Worm (Caenorhabditis elegans): ENCODE measurements around the gene rdy-2.
A peak's percentile ranks its signal among the peaks of the same experiment; 100 is the strongest.

The rdy-2 gene

DNA sequence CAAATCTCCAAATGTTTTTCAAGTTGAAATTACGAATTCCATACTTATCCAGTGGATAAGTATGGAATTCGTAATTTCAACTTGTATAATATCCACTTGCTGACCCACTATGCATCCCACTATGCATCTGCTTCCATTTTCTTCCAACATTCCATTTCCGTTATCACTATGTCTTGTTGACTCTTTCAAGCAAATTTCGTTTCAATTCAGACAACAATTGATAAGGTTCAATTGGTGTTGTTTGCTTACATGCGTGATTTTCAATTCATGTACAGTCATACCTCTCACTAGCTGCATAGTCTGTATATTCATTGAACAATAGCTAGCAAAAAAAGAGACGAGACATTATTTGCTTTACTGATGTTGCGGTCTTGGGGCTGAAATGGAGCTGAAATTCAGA, 24.0 kb downstream of the rdy-2 start:
- TF ChIP-seq tab-1 (GFP tag; IDR thresholded peaks at IDR 0.05) (no peak), klf-2 (GFP tag; conservative IDR thresholded peaks at IDR 0.05) (no peak), cog-1 (tag; optimal IDR thresholded peaks at IDR 0.05) (no peak)

DNA sequence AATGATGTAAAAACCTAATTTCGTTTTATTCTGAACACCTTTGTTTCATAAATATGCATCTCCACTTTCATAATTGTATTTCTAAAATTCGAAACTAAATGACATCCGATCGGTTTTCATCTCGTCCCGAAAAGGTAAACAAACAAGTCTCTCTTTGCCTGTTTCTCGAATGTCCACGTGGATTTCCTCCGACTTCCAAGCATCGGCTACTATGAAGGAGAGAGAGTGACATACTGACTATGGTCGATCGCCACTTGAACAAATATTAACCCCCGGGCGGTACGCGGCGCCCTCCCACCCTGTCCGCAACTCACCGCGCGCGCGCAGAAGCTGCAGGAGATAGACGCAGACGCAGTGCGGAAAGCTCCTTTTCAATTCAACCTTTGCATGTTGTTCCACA, 24.9 kb downstream of the rdy-2 start:
- TF ChIP-seq cog-1 (tag; optimal IDR thresholded peaks at IDR 0.05) = no peak
- peak; percentile 43; the same call in 1 of the 2 replicates for TF ChIP-seq ztf-23 (GFP tag; IDR thresholded peaks at IDR 0.05)

DNA sequence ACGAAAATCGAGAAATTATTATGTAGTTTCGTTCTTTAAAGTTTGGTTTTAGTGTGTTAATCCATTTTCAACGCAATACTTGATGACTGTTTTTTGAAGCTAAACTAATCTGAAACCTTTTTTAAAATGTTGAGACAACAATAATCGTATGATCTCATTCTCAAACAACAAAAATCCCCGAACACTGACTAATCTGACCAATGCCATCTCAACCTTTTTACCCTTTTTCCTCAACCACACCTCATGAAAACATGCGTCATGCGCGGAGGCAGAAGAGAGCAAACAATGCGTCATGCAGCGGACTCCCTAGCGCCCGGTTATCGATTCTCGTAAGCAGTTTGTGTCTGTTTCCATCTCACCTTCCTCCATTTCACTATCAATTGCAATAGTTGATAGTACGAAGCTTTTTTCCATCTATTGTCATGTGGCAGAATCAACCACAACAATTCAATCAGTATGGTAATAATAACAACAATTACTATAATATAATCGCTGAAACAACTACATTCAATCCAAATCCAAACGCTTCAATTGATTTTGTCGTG, 29.0 kb downstream of the rdy-2 start, which contains the start of gene C50B8.4:
C50B8.4 (plus strand) TSS at position 299 of the 545 bp plus-strand sequence.
- TF ChIP-seq ref-1 (GFP tag; conservative IDR thresholded peaks at IDR 0.05) (no peak), cog-1 (tag; optimal IDR thresholded peaks at IDR 0.05) (no peak), tab-1 (GFP tag; IDR thresholded peaks at IDR 0.05) (no peak), flt-1 (GFP tag; IDR thresholded peaks at IDR 0.05) (no peak), ztf-23 (GFP tag; IDR thresholded peaks at IDR 0.05) (no peak), ztf-29 (GFP tag; IDR thresholded peaks at IDR 0.05) (no peak)

DNA sequence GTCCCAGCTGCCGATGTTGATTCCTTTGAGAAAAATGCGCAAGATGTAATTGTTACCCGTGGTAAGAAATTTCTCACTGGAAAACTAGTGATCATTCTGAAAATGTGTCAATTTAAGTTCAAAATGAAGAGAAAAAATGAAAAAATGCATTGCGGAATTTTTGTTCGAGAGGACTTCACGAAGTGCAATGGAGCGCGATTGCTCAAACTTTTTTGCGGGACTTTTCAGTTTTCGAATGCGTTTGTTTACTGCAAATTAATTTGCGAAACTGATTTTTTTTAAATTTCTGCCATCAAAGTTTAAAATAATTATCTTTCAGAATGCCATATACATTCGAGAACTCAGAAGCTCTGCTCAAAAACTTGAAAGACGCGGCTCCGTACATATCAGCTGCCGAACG, 32.2 kb downstream of the rdy-2 start, which contains the start of the genes nuaf-1 and bir-2:
nuaf-1 (minus strand) TSS at position 98 of the 400 bp plus-strand sequence.
bir-2 (plus strand) TSS at position 318 of the 400 bp plus-strand sequence.
- TF ChIP-seq med-1 (GFP tag; optimal IDR thresholded peaks at IDR 0.05; ENCODE audit: insufficient read depth) (no peak), ref-1 (GFP tag; conservative IDR thresholded peaks at IDR 0.05) (no peak), klf-2 (GFP tag; conservative IDR thresholded peaks at IDR 0.05) (no peak), flt-1 (GFP tag; IDR thresholded peaks at IDR 0.05) (no peak), tab-1 (GFP tag; IDR thresholded peaks at IDR 0.05) (no peak), ztf-23 (GFP tag; IDR thresholded peaks at IDR 0.05) (no peak), cog-1 (tag; optimal IDR thresholded peaks at IDR 0.05) (no peak), ztf-29 (GFP tag; IDR thresholded peaks at IDR 0.05) (no peak), T22C8.4 (GFP tag; IDR thresholded peaks at IDR 0.05) (no peak)

DNA sequence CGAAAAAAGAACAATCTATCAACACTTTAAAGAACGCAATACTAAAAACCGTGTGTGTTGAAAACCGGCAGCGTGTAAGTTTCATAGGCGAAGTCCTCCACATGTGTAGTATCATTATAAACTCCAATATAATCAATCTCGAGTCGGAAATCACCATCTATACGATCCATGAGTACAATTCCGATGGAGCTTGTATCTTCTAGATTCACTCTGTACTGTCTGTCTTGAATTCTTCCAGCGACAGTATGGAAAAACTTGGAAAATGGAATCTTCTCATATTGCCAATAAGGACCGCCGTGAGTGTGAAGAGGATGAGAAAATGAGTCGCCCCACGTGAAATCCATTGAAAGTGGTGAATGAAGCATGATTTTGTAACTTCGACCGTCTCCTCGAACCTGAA, 33.8 kb downstream of the rdy-2 start:
- TF ChIP-seq tab-1 (GFP tag; IDR thresholded peaks at IDR 0.05) (no peak), ref-1 (GFP tag; conservative IDR thresholded peaks at IDR 0.05) (no peak), cog-1 (tag; optimal IDR thresholded peaks at IDR 0.05) (no peak), klf-2 (GFP tag; conservative IDR thresholded peaks at IDR 0.05) (no peak), T22C8.4 (GFP tag; IDR thresholded peaks at IDR 0.05) (no peak), ztf-23 (GFP tag; IDR thresholded peaks at IDR 0.05) (no peak), ztf-29 (GFP tag; IDR thresholded peaks at IDR 0.05) (no peak), flt-1 (GFP tag; IDR thresholded peaks at IDR 0.05) (no peak), med-1 (GFP tag; optimal IDR thresholded peaks at IDR 0.05; ENCODE audit: insufficient read depth) (no peak)

DNA sequence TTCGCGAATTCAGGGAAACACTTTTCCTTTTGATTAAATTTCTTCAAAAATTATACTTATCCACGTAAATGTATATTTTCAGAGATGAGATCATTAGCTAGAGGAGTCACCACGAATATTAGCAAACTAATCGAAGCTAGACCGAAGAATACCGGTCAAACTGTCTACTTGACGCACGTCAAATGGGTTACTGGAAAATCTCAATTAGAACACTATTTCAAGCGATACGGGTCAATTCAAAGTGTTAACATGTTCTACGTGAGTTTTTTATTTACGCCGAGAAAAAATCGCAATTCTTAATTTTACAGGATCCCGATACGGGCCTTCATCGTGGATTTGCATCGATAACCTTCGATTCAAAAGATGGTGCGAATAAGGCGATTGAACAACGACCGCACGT, 35.0 kb downstream of the rdy-2 start, which contains the start of gene slrp-1:
slrp-1 (plus strand) TSS at position 83 of the 400 bp plus-strand sequence.
- no peak for TF ChIP-seq cog-1 (tag; optimal IDR thresholded peaks at IDR 0.05)
- TF ChIP-seq tab-1 (GFP tag; IDR thresholded peaks at IDR 0.05) = no peak
- TF ChIP-seq flt-1 (GFP tag; IDR thresholded peaks at IDR 0.05) = no peak
- TF ChIP-seq klf-2 (GFP tag; conservative IDR thresholded peaks at IDR 0.05) = no peak
- no peak for TF ChIP-seq ztf-29 (GFP tag; IDR thresholded peaks at IDR 0.05)
- TF ChIP-seq T22C8.4 (GFP tag; IDR thresholded peaks at IDR 0.05) = no peak
- no peak for TF ChIP-seq ztf-23 (GFP tag; IDR thresholded peaks at IDR 0.05)
- TF ChIP-seq med-1 (GFP tag; optimal IDR thresholded peaks at IDR 0.05; ENCODE audit: insufficient read depth) = no peak
- TF ChIP-seq ref-1 (GFP tag; conservative IDR thresholded peaks at IDR 0.05) = no peak

DNA sequence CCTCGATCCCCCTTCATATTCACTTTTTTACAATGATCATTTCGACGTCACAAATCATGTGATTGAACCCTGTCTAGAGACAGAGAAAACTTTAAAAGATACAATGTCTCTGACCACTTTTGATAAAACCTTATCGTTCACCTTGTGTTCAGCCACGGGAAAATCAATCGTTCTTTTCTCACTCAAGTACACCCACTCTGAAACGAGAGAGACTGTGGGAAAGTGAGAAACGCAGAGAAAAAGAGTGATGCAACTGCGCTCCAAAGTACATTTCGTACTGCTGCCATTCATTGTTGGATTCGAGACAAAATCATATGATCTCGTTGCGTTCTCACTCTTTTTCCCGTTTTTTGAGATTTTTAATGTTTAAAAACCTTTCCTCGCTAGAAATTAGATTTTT, 35.6 kb downstream of the rdy-2 start:
- TF ChIP-seq ztf-29 (GFP tag; IDR thresholded peaks at IDR 0.05) (no peak), klf-2 (GFP tag; conservative IDR thresholded peaks at IDR 0.05) (no peak), T22C8.4 (GFP tag; IDR thresholded peaks at IDR 0.05) (0 out of 2 replicates have a peak, but pooled peaks have one; percentile 9)

DNA sequence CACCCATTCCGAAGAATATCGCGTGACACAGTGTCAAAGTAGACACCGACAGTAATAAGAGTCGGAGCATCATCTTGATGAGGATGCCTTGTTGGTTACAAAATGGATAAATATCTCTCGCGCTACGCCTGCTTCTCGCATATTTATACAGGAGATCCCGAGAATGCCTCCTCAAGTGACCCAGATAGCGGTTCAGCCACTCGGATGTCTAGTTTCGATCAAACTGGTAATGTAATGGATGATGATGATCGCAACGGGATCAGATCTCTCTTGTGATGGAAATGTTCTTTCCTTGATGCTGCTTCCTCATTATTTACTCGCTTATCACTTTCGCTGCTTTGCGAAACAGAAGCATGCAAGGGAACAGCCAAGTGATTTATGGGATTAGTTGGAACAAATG, 36.9 kb downstream of the rdy-2 start, which contains the start of gene grl-17:
grl-17 (minus strand) TSS at position 101 of the 400 bp plus-strand sequence.
- TF ChIP-seq klf-2 (GFP tag; conservative IDR thresholded peaks at IDR 0.05) (no peak), cog-1 (tag; optimal IDR thresholded peaks at IDR 0.05) (no peak), ztf-29 (GFP tag; IDR thresholded peaks at IDR 0.05) (no peak), T22C8.4 (GFP tag; IDR thresholded peaks at IDR 0.05) (no peak), flt-1 (GFP tag; IDR thresholded peaks at IDR 0.05) (no peak), ztf-23 (GFP tag; IDR thresholded peaks at IDR 0.05) (no peak)

DNA sequence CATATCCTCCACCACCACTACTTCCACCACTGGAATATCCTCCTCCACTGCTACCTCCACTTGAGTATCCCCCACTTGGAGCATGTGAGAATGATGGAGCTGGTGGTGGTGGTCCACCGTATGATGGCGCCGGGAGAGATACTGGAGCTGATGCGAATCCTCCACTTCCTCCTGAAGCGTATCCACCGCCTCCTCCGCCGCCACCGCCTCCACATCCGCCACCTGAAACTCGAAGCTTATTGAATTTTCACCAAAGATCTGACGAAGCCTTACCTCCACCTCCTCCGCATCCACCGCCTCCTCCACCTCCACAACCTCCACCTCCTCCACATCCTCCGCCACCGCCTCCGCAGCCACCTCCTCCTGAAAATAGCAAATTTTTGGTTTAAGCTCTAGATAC, 38.0 kb downstream of the rdy-2 start:
- TF ChIP-seq ztf-23 (GFP tag; IDR thresholded peaks at IDR 0.05) (no peak), flt-1 (GFP tag; IDR thresholded peaks at IDR 0.05) (no peak), cog-1 (tag; optimal IDR thresholded peaks at IDR 0.05) (no peak), ztf-29 (GFP tag; IDR thresholded peaks at IDR 0.05) (no peak), ref-1 (GFP tag; conservative IDR thresholded peaks at IDR 0.05) (no peak), tab-1 (GFP tag; IDR thresholded peaks at IDR 0.05) (no peak), T22C8.4 (GFP tag; IDR thresholded peaks at IDR 0.05) (no peak), klf-2 (GFP tag; conservative IDR thresholded peaks at IDR 0.05) (no peak), med-1 (GFP tag; optimal IDR thresholded peaks at IDR 0.05; ENCODE audit: insufficient read depth) (no peak)

DNA sequence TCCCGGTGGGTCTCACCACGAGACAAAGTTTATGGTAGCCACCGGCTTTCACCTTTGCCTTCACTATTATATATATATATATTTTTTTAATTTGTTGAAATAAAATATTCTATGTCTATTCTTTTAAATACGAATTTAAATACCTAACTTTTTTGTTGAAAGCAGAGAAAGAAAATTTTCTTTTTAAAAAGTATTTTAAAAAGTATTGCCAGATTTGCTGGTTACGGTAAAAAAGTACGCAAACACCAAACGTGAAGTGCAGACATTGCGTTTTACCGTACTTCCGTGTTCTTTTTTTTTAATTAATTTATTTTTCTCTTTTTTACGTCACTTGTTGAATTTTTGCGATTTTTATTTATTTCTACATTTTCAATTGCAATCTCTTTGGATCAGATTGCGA, 40.8 kb downstream of the rdy-2 start, which contains the start of gene C56A3.8:
C56A3.8 (plus strand) TSS at position 301 of the 400 bp plus-strand sequence.
- no peak for TF ChIP-seq flt-1 (GFP tag; IDR thresholded peaks at IDR 0.05)
- TF ChIP-seq ref-1 (GFP tag; conservative IDR thresholded peaks at IDR 0.05) = no peak
- TF ChIP-seq cog-1 (tag; optimal IDR thresholded peaks at IDR 0.05) = no peak
- no peak for TF ChIP-seq ztf-29 (GFP tag; IDR thresholded peaks at IDR 0.05)
- no peak for TF ChIP-seq med-1 (GFP tag; optimal IDR thresholded peaks at IDR 0.05; ENCODE audit: insufficient read depth)
- TF ChIP-seq klf-2 (GFP tag; conservative IDR thresholded peaks at IDR 0.05) = no peak
- TF ChIP-seq tab-1 (GFP tag; IDR thresholded peaks at IDR 0.05) = no peak
- no peak for TF ChIP-seq T22C8.4 (GFP tag; IDR thresholded peaks at IDR 0.05)
- no peak for TF ChIP-seq ztf-23 (GFP tag; IDR thresholded peaks at IDR 0.05)

Data from whole organism, midembryonic.